Worm (Caenorhabditis elegans): ENCODE measurements around the gene fut-2.

fut-2 gene

DNA sequence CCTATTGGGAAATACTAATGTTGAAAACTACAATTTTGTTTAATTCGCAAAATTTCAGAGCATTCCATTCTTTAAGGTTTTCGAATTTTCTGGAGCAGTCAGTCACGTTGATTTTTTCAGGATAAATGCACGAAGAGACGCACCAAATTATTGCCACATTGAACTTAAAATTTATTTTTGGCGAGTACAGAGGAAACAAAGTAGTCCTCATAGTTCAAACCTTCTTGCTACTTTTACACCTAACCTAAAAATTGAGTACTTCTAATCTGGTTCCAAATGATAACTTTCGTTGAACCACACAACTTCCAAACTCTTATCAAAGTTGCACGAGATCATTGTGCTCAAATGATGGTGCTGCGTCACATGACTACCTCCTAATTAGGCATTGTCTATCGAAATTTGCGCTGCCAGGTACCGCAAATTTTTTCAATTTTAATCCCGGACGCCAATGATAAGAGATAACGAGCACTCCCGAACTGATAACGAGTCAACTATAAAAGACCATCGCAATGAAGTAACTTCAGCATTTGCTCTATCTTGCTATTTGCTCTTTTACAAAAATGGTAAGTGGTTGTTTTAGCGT lies 38.6 kb upstream of the fut-2 start, which contains the start of gene cpr-4:
TSS of gene cpr-4 (plus strand) at position 523 of the 583 bp plus-strand sequence.
- TF ChIP-seq blmp-1 (tag; optimal IDR thresholded peaks at IDR 0.05) (no peak), xbp-1 (tag; optimal IDR thresholded peaks at IDR 0.05) (no peak), lin-35 (GFP tag; optimal IDR thresholded peaks at IDR 0.05) (peak in 1 of 2 experiments; percentile 44), egl-13 (tag; optimal IDR thresholded peaks at IDR 0.05) (peak; percentile 28), ztf-11 (tag; optimal IDR thresholded peaks at IDR 0.05) (no peak), nhr-20 (tag; optimal IDR thresholded peaks at IDR 0.05) (peak; percentile 39), nhr-47 (tag; optimal IDR thresholded peaks at IDR 0.05) (no peak), lir-3 (tag; optimal IDR thresholded peaks at IDR 0.05; ENCODE audit: poor library complexity) (no peak), elt-2 (tag; optimal IDR thresholded peaks at IDR 0.05) (peak; percentile 100), lin-15B (tag; optimal IDR thresholded peaks at IDR 0.05) (no peak), pqm-1 (tag; optimal IDR thresholded peaks at IDR 0.05) (peak; percentile 94), lin-13 (GFP tag; optimal IDR thresholded peaks at IDR 0.05) (no peak), dpl-1 (GFP tag; optimal IDR thresholded peaks at IDR 0.05) (no peak), swsn-7 (tag; optimal IDR thresholded peaks at IDR 0.05) (no peak), nhr-90 (tag; optimal IDR thresholded peaks at IDR 0.05; ENCODE audit: poor library complexity) (peak; percentile 48), ceh-90 (tag; optimal IDR thresholded peaks at IDR 0.05) (no peak), efl-1 (optimal IDR thresholded peaks at IDR 0.05) (no peak), efl-1 (GFP tag; optimal IDR thresholded peaks at IDR 0.05 in 1 of 2) (peak in 1 of 2 experiments; percentile 82), egl-27 (tag; optimal IDR thresholded peaks at IDR 0.05) (no peak), dsc-1 (tag; optimal IDR thresholded peaks at IDR 0.05) (no peak), tbx-2 (tag; optimal IDR thresholded peaks at IDR 0.05) (no peak), fkh-4 (tag; optimal IDR thresholded peaks at IDR 0.05; ENCODE audit: borderline replicate concordance) (no peak), nhr-71 (tag; optimal IDR thresholded peaks at IDR 0.05) (peak; percentile 48), mep-1 (tag; optimal IDR thresholded peaks at IDR 0.05) (no peak), lsy-2 (tag; optimal IDR thresholded peaks at IDR 0.05) (peak in 1 of 2 experiments; percentile 5), mdl-1 (tag; optimal IDR thresholded peaks at IDR 0.05) (peak in 1 of 2 experiments; percentile 66), alr-1 (tag; optimal IDR thresholded peaks at IDR 0.05; ENCODE audit: borderline replicate concordance) (no peak), skn-1 (tag; optimal IDR thresholded peaks at IDR 0.05) (peak; percentile 10), jun-1 (tag; optimal IDR thresholded peaks at IDR 0.05) (peak; percentile 46), ama-1 (optimal IDR thresholded peaks at IDR 0.05) (peak; percentile 28), tlp-1 (tag; optimal IDR thresholded peaks at IDR 0.05) (peak; percentile 34), ceh-82 (tag; optimal IDR thresholded peaks at IDR 0.05) (no peak)

DNA sequence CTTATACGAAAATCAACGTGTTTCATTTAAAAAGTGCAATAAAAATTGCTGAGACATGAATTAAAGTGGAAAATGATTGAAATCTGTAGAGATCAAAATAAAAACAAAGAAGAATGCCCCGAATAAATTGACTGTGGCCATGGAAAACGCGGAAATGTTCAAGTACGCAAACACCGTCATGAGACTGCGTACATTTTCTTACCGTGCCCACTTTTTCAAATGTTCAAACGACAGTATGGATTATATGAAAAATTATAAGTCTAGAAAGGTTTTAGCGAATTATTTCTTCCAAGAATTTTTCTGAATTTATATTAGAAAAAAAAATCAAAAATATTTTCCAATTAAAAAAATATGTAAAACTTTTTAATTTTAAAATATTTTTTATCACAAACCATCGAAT lies 35.8 kb upstream of the fut-2 start:
- TF ChIP-seq nhr-47 (tag; optimal IDR thresholded peaks at IDR 0.05), result no peak
- TF ChIP-seq ama-1 (optimal IDR thresholded peaks at IDR 0.05), result no peak
- TF ChIP-seq efl-1 (optimal IDR thresholded peaks at IDR 0.05), result peak; percentile 29 to 48
- peak in 1 of 2 experiments; percentile 43 for TF ChIP-seq efl-1 (GFP tag; optimal IDR thresholded peaks at IDR 0.05 in 1 of 2)
- no peak for TF ChIP-seq sox-4 (tag; optimal IDR thresholded peaks at IDR 0.05)
- no peak for TF ChIP-seq grh-1 (GFP tag; IDR thresholded peaks at IDR 0.05)
- no peak for TF ChIP-seq nhr-11 (tag; optimal IDR thresholded peaks at IDR 0.05)
- TF ChIP-seq nhr-28 (tag; optimal IDR thresholded peaks at IDR 0.05), result no peak
- TF ChIP-seq lin-35 (GFP tag; optimal IDR thresholded peaks at IDR 0.05), result peak; percentile 10 to 45
- no peak for TF ChIP-seq dsc-1 (tag; optimal IDR thresholded peaks at IDR 0.05)
- peak; percentile 43 to 94 for TF ChIP-seq lsy-2 (tag; optimal IDR thresholded peaks at IDR 0.05)
- TF ChIP-seq elt-2 (tag; optimal IDR thresholded peaks at IDR 0.05), result no peak
- no peak for TF ChIP-seq xbp-1 (tag; optimal IDR thresholded peaks at IDR 0.05)
- TF ChIP-seq aha-1 (tag; optimal IDR thresholded peaks at IDR 0.05), result no peak
- no peak for TF ChIP-seq pqm-1 (tag; optimal IDR thresholded peaks at IDR 0.05)
- TF ChIP-seq zip-4 (GFP tag; optimal IDR thresholded peaks at IDR 0.05), result no peak
- no peak for TF ChIP-seq nhr-76 (tag; optimal IDR thresholded peaks at IDR 0.05)
- TF ChIP-seq blmp-1 (tag; optimal IDR thresholded peaks at IDR 0.05), result peak; percentile 34
- no peak for TF ChIP-seq ceh-88 (GFP tag; IDR thresholded peaks at IDR 0.05)
- no peak for TF ChIP-seq lir-3 (tag; optimal IDR thresholded peaks at IDR 0.05; ENCODE audit: poor library complexity)
- TF ChIP-seq hlh-17 (GFP tag; optimal IDR thresholded peaks at IDR 0.05; ENCODE audit: borderline replicate concordance), result no peak
- no peak for TF ChIP-seq hlh-4 (tag; optimal IDR thresholded peaks at IDR 0.05)
- TF ChIP-seq ceh-82 (tag; optimal IDR thresholded peaks at IDR 0.05), result peak in 1 of 3 experiments; percentile 5
- TF ChIP-seq ceh-63 (GFP tag; optimal IDR thresholded peaks at IDR 0.05), result no peak
- TF ChIP-seq aly-2 (tag; optimal IDR thresholded peaks at IDR 0.05), result no peak
- peak; percentile 70 for TF ChIP-seq F16B12.6 (tag; optimal IDR thresholded peaks at IDR 0.05)
- TF ChIP-seq mef-2 (tag; optimal IDR thresholded peaks at IDR 0.05), result no peak
- TF ChIP-seq nhr-84 (tag; optimal IDR thresholded peaks at IDR 0.05), result no peak
- TF ChIP-seq C16A3.4 (tag; optimal IDR thresholded peaks at IDR 0.05), result no peak
- TF ChIP-seq skn-1 (tag; optimal IDR thresholded peaks at IDR 0.05), result no peak
- TF ChIP-seq dpl-1 (GFP tag; optimal IDR thresholded peaks at IDR 0.05), result peak in 2 of 3 experiments; percentile 29 to 54
- TF ChIP-seq mep-1 (tag; optimal IDR thresholded peaks at IDR 0.05), result no peak

Data from whole organism, L1 larva.